Worm (Caenorhabditis elegans): Measurements from ENCODE around the gene rsp-8.

rsp-8 gene

DNA sequence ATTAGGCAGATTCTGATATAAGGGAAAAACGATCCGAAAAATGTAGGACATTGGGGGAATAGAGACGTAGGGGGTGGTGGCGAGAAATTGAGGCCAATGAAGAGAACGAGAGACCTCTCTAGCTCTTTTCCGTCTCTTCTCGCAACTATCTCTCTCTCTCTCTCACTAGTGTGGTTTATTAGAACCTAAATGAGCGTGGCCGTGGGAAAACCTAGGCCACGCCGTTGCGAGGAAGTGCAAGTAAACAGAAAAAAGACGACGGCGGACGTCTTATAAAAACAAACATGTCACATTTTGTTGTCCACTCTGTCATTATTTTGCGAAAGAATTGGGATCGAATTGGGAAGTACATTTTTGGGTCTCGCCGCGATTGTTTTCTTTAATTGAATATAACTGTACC is 43.8 kb downstream of the rsp-8 start (continued):
- TF ChIP-seq elt-3 (tag; optimal IDR thresholded peaks at IDR 0.05) (no peak), unc-98 (GFP tag; IDR thresholded peaks at IDR 0.05) (peak; percentile 81), tlp-1 (tag; optimal IDR thresholded peaks at IDR 0.05) (no peak), elt-2 (tag; optimal IDR thresholded peaks at IDR 0.05) (peak; percentile 48), mdl-1 (tag; optimal IDR thresholded peaks at IDR 0.05) (peak in 1 of 2 experiments; percentile 89), nhr-84 (tag; optimal IDR thresholded peaks at IDR 0.05) (no peak), nhr-47 (tag; optimal IDR thresholded peaks at IDR 0.05) (peak; percentile 90), nhr-85 (tag) (peak; percentile 91), dpl-1 (GFP tag; optimal IDR thresholded peaks at IDR 0.05) (peak; percentile 56 to 83 (median 77)), lir-3 (tag; optimal IDR thresholded peaks at IDR 0.05; ENCODE audit: poor library complexity) (peak; percentile 94), lsy-2 (tag; optimal IDR thresholded peaks at IDR 0.05) (peak; percentile 86 to 92), F16B12.6 (tag; optimal IDR thresholded peaks at IDR 0.05) (peak; percentile 70), ces-1 (GFP tag; optimal IDR thresholded peaks at IDR 0.05) (no peak), unc-62 (GFP tag; optimal IDR thresholded peaks at IDR 0.05) (no peak), nhr-77 (tag; optimal IDR thresholded peaks at IDR 0.05) (peak; percentile 79), unc-30 (tag; optimal IDR thresholded peaks at IDR 0.05) (no peak), nhr-19 (GFP tag; conservative IDR thresholded peaks at IDR 0.05) (peak; percentile 80), ets-5 (GFP tag; IDR thresholded peaks at IDR 0.05) (no peak), egl-27 (tag; optimal IDR thresholded peaks at IDR 0.05) (peak in 1 of 2 experiments; percentile 47), nhr-11 (tag; optimal IDR thresholded peaks at IDR 0.05) (no peak), dsc-1 (tag; optimal IDR thresholded peaks at IDR 0.05) (peak; percentile 72), egl-13 (tag; optimal IDR thresholded peaks at IDR 0.05) (peak; percentile 64), hpl-2 (GFP tag; optimal IDR thresholded peaks at IDR 0.05) (peak; percentile 27), lin-15B (tag; optimal IDR thresholded peaks at IDR 0.05) (peak; percentile 87), pag-3 (tag; optimal IDR thresholded peaks at IDR 0.05; ENCODE audit: borderline replicate concordance, insufficient read depth) (peak; percentile 43), hlh-17 (GFP tag; optimal IDR thresholded peaks at IDR 0.05; ENCODE audit: borderline replicate concordance) (no peak), ceh-88 (GFP tag; IDR thresholded peaks at IDR 0.05) (no peak), lin-14 (GFP tag; optimal IDR thresholded peaks at IDR 0.05) (peak; percentile 98), fkh-8 (tag; optimal IDR thresholded peaks at IDR 0.05) (peak; percentile 94), tbx-2 (tag; optimal IDR thresholded peaks at IDR 0.05) (peak; percentile 91), nhr-76 (tag; optimal IDR thresholded peaks at IDR 0.05) (no peak), efl-1 (optimal IDR thresholded peaks at IDR 0.05) (peak; percentile 86 to 89), efl-1 (GFP tag; optimal IDR thresholded peaks at IDR 0.05 in 1 of 2) (peak; percentile 77 to 96), lin-13 (GFP tag; optimal IDR thresholded peaks at IDR 0.05) (peak; percentile 88), efl-3 (GFP tag; optimal IDR thresholded peaks at IDR 0.05) (no peak), alr-1 (tag; optimal IDR thresholded peaks at IDR 0.05; ENCODE audit: borderline replicate concordance) (no peak), sox-4 (tag; optimal IDR thresholded peaks at IDR 0.05) (peak; percentile 36), grh-1 (GFP tag; IDR thresholded peaks at IDR 0.05) (no peak), ceh-90 (tag; optimal IDR thresholded peaks at IDR 0.05) (peak; percentile 85), aly-2 (tag; optimal IDR thresholded peaks at IDR 0.05) (no peak), nhr-28 (tag; optimal IDR thresholded peaks at IDR 0.05) (no peak), nhr-237 (tag; optimal IDR thresholded peaks at IDR 0.05) (peak; percentile 47), unc-130 (tag; optimal IDR thresholded peaks at IDR 0.05) (peak; percentile 78), zag-1 (tag; optimal IDR thresholded peaks at IDR 0.05) (peak; percentile 14), rnt-1 (tag; optimal IDR thresholded peaks at IDR 0.05) (peak; percentile 98), fkh-10 (GFP tag; optimal IDR thresholded peaks at IDR 0.05) (peak; percentile 49), swsn-7 (tag; optimal IDR thresholded peaks at IDR 0.05) (peak; percentile 87), lin-35 (GFP tag; optimal IDR thresholded peaks at IDR 0.05) (peak; percentile 84 to 86), mab-9 (GFP tag; IDR thresholded peaks at IDR 0.05) (peak; percentile 79), vab-15 (tag; optimal IDR thresholded peaks at IDR 0.05) (peak; percentile 79), snu-23 (GFP tag; optimal IDR thresholded peaks at IDR 0.05) (peak; percentile 91), ceh-63 (GFP tag; optimal IDR thresholded peaks at IDR 0.05) (no peak), Y116A8C.19 (tag; optimal IDR thresholded peaks at IDR 0.05; ENCODE audit: borderline replicate concordance) (no peak)
